Fruit fly (Drosophila melanogaster) whole organism, embryonic: ENCODE data around the gene Vm34Ca.
A peak's percentile ranks its signal among the peaks of the same experiment; 100 is the strongest.

Experiments used
- Atf3 ChIP-seq: fragments of 200-800 bp; sonication (Bioruptor generic); optimal IDR thresholded peaks from 3 replicates; lab custom pipeline; 2016; ENCODE audit warnings: missing biosample characterization, missing genetic modification characterization
- B-H2 ChIP-seq: fragments of 200-800 bp; sonication (Bioruptor generic); optimal IDR thresholded peaks from 2 replicates; lab custom pipeline; 2018; ENCODE audit warnings: missing biosample characterization, mild to moderate bottlenecking, missing genetic modification characterization
- CG10543 ChIP-seq: fragments of 200-800 bp; sonication (Bioruptor generic); optimal IDR thresholded peaks from 3 replicates; lab custom pipeline; 2017; ENCODE audit warnings: missing biosample characterization, mild to moderate bottlenecking, missing genetic modification characterization, moderate library complexity
- CG11085 ChIP-seq: fragments of 200-800 bp; sonication (Bioruptor generic); IDR thresholded peaks from 2 replicates; pipeline ENCODE4 v1.3.6; 2022; ENCODE audit warnings: missing biosample characterization, missing genetic modification characterization
- CG11504 ChIP-seq: fragments of 200-800 bp; sonication (Bioruptor generic); optimal IDR thresholded peaks from 3 replicates; lab custom pipeline; 2019; ENCODE audit warnings: missing biosample characterization, mild to moderate bottlenecking, missing genetic modification characterization, moderate library complexity
- CG11560 ChIP-seq: fragments of 200-800 bp; sonication (Bioruptor generic); IDR thresholded peaks from 3 replicates; pipeline ENCODE4 v1.3.6; 2022; ENCODE audit warnings: missing biosample characterization, missing genetic modification characterization
- CG12299 ChIP-seq: fragments of 200-800 bp; sonication (Bioruptor generic); optimal IDR thresholded peaks from 2 replicates; lab custom pipeline; 2018; ENCODE audit warnings: missing biosample characterization, mild to moderate bottlenecking, missing genetic modification characterization
- CG15269 ChIP-seq: fragments of 200-800 bp; sonication (Bioruptor generic); optimal IDR thresholded peaks from 2 replicates; lab custom pipeline; 2018; ENCODE audit warnings: missing biosample characterization, mild to moderate bottlenecking, missing genetic modification characterization, moderate library complexity
- CG15514 ChIP-seq: fragments of 200-800 bp; sonication (Bioruptor generic); optimal IDR thresholded peaks from 3 replicates; lab custom pipeline; 2017; ENCODE audit warnings: missing biosample characterization, missing genetic modification characterization, mild to moderate bottlenecking, moderate library complexity, missing genetic modification reagents
- CG1602 ChIP-seq: fragments of 200-800 bp; sonication (Bioruptor generic); optimal IDR thresholded peaks from 3 replicates; lab custom pipeline; 2016; ENCODE audit warnings: missing biosample characterization, missing genetic modification characterization
- CG17802 ChIP-seq: fragments of 200-800 bp; sonication (Bioruptor generic); optimal IDR thresholded peaks from 2 replicates; lab custom pipeline; 2018; ENCODE audit warnings: missing biosample characterization, mild to moderate bottlenecking, missing genetic modification characterization, moderate library complexity
- CG18262 ChIP-seq: fragments of 200-800 bp; optimal IDR thresholded peaks from 3 replicates; lab custom pipeline; 2019; ENCODE audit warnings: missing biosample characterization, mild to moderate bottlenecking, missing genetic modification characterization, moderate library complexity
- CG18619 ChIP-seq: fragments of 200-800 bp; sonication (Bioruptor generic); optimal IDR thresholded peaks from 3 replicates; lab custom pipeline; 2017; ENCODE audit warnings: missing biosample characterization, mild to moderate bottlenecking, missing genetic modification characterization
- CG2199 ChIP-seq: fragments of 200-800 bp; sonication (Bioruptor generic); IDR thresholded peaks from 3 replicates; pipeline ENCODE4 v1.3.6; 2022; ENCODE audit warnings: missing biosample characterization, missing genetic modification characterization
- CG4854 ChIP-seq: fragments of 200-800 bp; sonication (Bioruptor generic); optimal IDR thresholded peaks from 2 replicates; lab custom pipeline; 2016; ENCODE audit warnings: missing biosample characterization, missing genetic modification characterization, inconsistent platforms
- CG6175 ChIP-seq: fragments of 200-800 bp; sonication (Bioruptor generic); IDR thresholded peaks from 3 replicates; pipeline ENCODE4 v1.3.6; 2022; ENCODE audit warnings: missing biosample characterization, missing genetic modification characterization
- CG6683 ChIP-seq: fragments of 200-800 bp; sonication (Bioruptor generic); optimal IDR thresholded peaks from 2 replicates; lab custom pipeline; 2017; ENCODE audit warnings: missing biosample characterization, mild to moderate bottlenecking, missing genetic modification characterization, missing genetic modification reagents
- CG6689 ChIP-seq: fragments of 200-800 bp; sonication (Bioruptor generic); IDR thresholded peaks from 2 replicates; pipeline ENCODE4 v1.3.6; 2022; ENCODE audit warnings: missing biosample characterization, missing genetic modification characterization
- CG6791 ChIP-seq: fragments of 200-800 bp; sonication (Bioruptor generic); IDR thresholded peaks from 3 replicates; pipeline ENCODE4 v1.3.6; 2022; ENCODE audit warnings: missing biosample characterization, missing genetic modification characterization; ENCODE audit not compliant: partially characterized antibody
- CG6854 ChIP-seq: fragments of 200-800 bp; sonication (Bioruptor generic); optimal IDR thresholded peaks from 3 replicates; lab custom pipeline; 2017; ENCODE audit warnings: missing biosample characterization, mild to moderate bottlenecking, missing genetic modification characterization
- CG8089 ChIP-seq: fragments of 200-800 bp; sonication (Bioruptor generic); optimal IDR thresholded peaks from 3 replicates; lab custom pipeline; 2016; ENCODE audit warnings: missing biosample characterization, missing genetic modification characterization
- CG9932 ChIP-seq: fragments of 200-800 bp; sonication (Bioruptor generic); IDR thresholded peaks from 2 replicates; pipeline ENCODE4 v1.3.6; 2022; ENCODE audit warnings: missing biosample characterization, missing genetic modification characterization
- D19B ChIP-seq: fragments of 200-800 bp; sonication (Bioruptor generic); optimal IDR thresholded peaks from 2 replicates; lab custom pipeline; 2017; ENCODE audit warnings: missing biosample characterization, mild to moderate bottlenecking, missing genetic modification characterization
- Drgx ChIP-seq: fragments of 200-800 bp; sonication (Bioruptor generic); IDR thresholded peaks from 2 replicates; pipeline ENCODE4 v1.3.6; 2022; ENCODE audit warnings: missing biosample characterization, missing genetic modification characterization
- Hand ChIP-seq: fragments of 200-800 bp; sonication (Bioruptor generic); optimal IDR thresholded peaks from 2 replicates; lab custom pipeline; 2017; ENCODE audit warnings: mild to moderate bottlenecking, missing biosample characterization, missing genetic modification reagents, missing genetic modification characterization
- Kr ChIP-seq: fragments of 200-800 bp; sonication (Bioruptor generic); optimal IDR thresholded peaks from 2 replicates; lab custom pipeline; 2017; ENCODE audit warnings: missing biosample characterization, mild to moderate bottlenecking, missing genetic modification characterization
- Med ChIP-seq: fragments of 200-800 bp; sonication (Bioruptor generic); peaks from one replicate; lab custom pipeline; 2016; ENCODE audit warnings: missing biosample characterization, missing genetic modification characterization, mild to moderate bottlenecking, inconsistent platforms, moderate library complexity
- Mrtf ChIP-seq: fragments of 200-800 bp; sonication (Bioruptor generic); IDR thresholded peaks from 3 replicates; pipeline ENCODE4 v1.3.6; 2022; ENCODE audit warnings: missing biosample characterization, missing genetic modification characterization
- NK7.1 ChIP-seq: fragments of 200-800 bp; sonication (Bioruptor generic); optimal IDR thresholded peaks from 3 replicates; lab custom pipeline; 2016; ENCODE audit warnings: missing biosample characterization, missing genetic modification characterization
- PHDP ChIP-seq: fragments of 200-800 bp; sonication (Bioruptor generic); optimal IDR thresholded peaks from 3 replicates; lab custom pipeline; 2018; ENCODE audit warnings: missing biosample characterization, mild to moderate bottlenecking, missing genetic modification characterization, moderate library complexity
- Stat92E ChIP-seq, 3 experiments: fragments of >200 bp in 2 of 3; fragments of 200-800 bp in 1 of 3; sonication (Bioruptor generic) in 1 of 3; optimal IDR thresholded peaks; 2 replicates each; lab custom pipeline; 2017 to 2019; ENCODE audit warnings: missing biosample characterization in 3 of 3, missing genetic modification characterization in 3 of 3, mild to moderate bottlenecking in 1 of 3, moderate library complexity in 1 of 3
- cg ChIP-seq: fragments of 200-800 bp; sonication (Bioruptor generic); optimal IDR thresholded peaks from 3 replicates; lab custom pipeline; 2019; ENCODE audit warnings: missing biosample characterization, mild to moderate bottlenecking, missing genetic modification characterization, moderate library complexity
- disco-r ChIP-seq: fragments of 200-800 bp; sonication (Bioruptor generic); optimal IDR thresholded peaks from 2 replicates; lab custom pipeline; 2016; ENCODE audit warnings: missing biosample characterization, missing genetic modification characterization
- ind ChIP-seq: fragments of 200-800 bp; sonication (Bioruptor generic); optimal IDR thresholded peaks from 3 replicates; lab custom pipeline; 2016; ENCODE audit warnings: missing biosample characterization, missing genetic modification characterization
- inv ChIP-seq: fragments of 200-800 bp; sonication (Bioruptor generic); IDR thresholded peaks from 2 replicates; pipeline ENCODE4 v1.3.6; 2022; ENCODE audit warnings: missing biosample characterization, missing genetic modification characterization; ENCODE audit not compliant: partially characterized antibody
- knrl ChIP-seq: fragments of 200-800 bp; sonication (Bioruptor generic); IDR thresholded peaks from 3 replicates; pipeline ENCODE4 v1.3.6; 2022; ENCODE audit warnings: missing biosample characterization, missing genetic modification characterization; ENCODE audit not compliant: partially characterized antibody
- lola ChIP-seq, 3 experiments: fragments of >200 bp in 2 of 3; fragments of 200-800 bp in 1 of 3; sonication (Bioruptor generic) in 1 of 3; optimal IDR thresholded peaks; 2 replicates each; lab custom pipeline; 2017 to 2019; ENCODE audit warnings: missing biosample characterization in 3 of 3, missing genetic modification characterization in 3 of 3, mild to moderate bottlenecking in 1 of 3, moderate library complexity in 1 of 3
- mam ChIP-seq: fragments of 200-800 bp; sonication (Bioruptor generic); optimal IDR thresholded peaks from 3 replicates; lab custom pipeline; 2016; ENCODE audit warnings: missing biosample characterization, missing genetic modification characterization
- nau ChIP-seq: fragments of 200-800 bp; sonication (Bioruptor generic); optimal IDR thresholded peaks from 3 replicates; lab custom pipeline; 2017; ENCODE audit warnings: missing biosample characterization, mild to moderate bottlenecking, missing genetic modification characterization, missing genetic modification reagents
- pho ChIP-seq: fragments of 200-800 bp; sonication (Bioruptor generic); optimal IDR thresholded peaks from 2 replicates; lab custom pipeline; 2016; ENCODE audit warnings: missing biosample characterization, missing genetic modification characterization
- pum ChIP-seq: fragments of 200-800 bp; sonication (Bioruptor generic); optimal IDR thresholded peaks from 2 replicates; lab custom pipeline; 2016; ENCODE audit warnings: missing biosample characterization, missing genetic modification characterization
- sob ChIP-seq: fragments of 200-800 bp; sonication (Bioruptor generic); IDR thresholded peaks from 2 replicates; pipeline ENCODE4 v1.3.6; 2022; ENCODE audit warnings: missing biosample characterization, missing genetic modification characterization
- stwl ChIP-seq: fragments of 200-800 bp; sonication (Bioruptor generic); optimal IDR thresholded peaks from 3 replicates; lab custom pipeline; 2018; ENCODE audit warnings: missing biosample characterization, mild to moderate bottlenecking, missing genetic modification characterization, moderate library complexity
- tio ChIP-seq: fragments of 200-800 bp; sonication (Bioruptor generic); optimal IDR thresholded peaks from 2 replicates; lab custom pipeline; 2017; ENCODE audit warnings: missing biosample characterization, missing genetic modification characterization, inconsistent platforms
- tna ChIP-seq: fragments of 200-800 bp; sonication (Bioruptor generic); IDR thresholded peaks from 2 replicates; pipeline ENCODE4 v1.3.6; 2022; ENCODE audit warnings: missing biosample characterization, missing genetic modification characterization; ENCODE audit not compliant: partially characterized antibody
- tup ChIP-seq: fragments of 200-800 bp; sonication (Bioruptor generic); optimal IDR thresholded peaks from 2 replicates; lab custom pipeline; 2016; ENCODE audit warnings: missing biosample characterization, mild to moderate bottlenecking, missing genetic modification characterization, moderate library complexity
- vfl ChIP-seq: fragments of 200-800 bp; sonication (Bioruptor generic); optimal IDR thresholded peaks from 2 replicates; lab custom pipeline; 2016; ENCODE audit warnings: missing biosample characterization, missing genetic modification characterization
- wor ChIP-seq: fragments of 200-800 bp; sonication (Bioruptor generic); IDR thresholded peaks from 2 replicates; pipeline ENCODE4 v1.3.6; 2022; ENCODE audit warnings: missing biosample characterization, missing genetic modification characterization

The Vm34Ca gene

DNA sequence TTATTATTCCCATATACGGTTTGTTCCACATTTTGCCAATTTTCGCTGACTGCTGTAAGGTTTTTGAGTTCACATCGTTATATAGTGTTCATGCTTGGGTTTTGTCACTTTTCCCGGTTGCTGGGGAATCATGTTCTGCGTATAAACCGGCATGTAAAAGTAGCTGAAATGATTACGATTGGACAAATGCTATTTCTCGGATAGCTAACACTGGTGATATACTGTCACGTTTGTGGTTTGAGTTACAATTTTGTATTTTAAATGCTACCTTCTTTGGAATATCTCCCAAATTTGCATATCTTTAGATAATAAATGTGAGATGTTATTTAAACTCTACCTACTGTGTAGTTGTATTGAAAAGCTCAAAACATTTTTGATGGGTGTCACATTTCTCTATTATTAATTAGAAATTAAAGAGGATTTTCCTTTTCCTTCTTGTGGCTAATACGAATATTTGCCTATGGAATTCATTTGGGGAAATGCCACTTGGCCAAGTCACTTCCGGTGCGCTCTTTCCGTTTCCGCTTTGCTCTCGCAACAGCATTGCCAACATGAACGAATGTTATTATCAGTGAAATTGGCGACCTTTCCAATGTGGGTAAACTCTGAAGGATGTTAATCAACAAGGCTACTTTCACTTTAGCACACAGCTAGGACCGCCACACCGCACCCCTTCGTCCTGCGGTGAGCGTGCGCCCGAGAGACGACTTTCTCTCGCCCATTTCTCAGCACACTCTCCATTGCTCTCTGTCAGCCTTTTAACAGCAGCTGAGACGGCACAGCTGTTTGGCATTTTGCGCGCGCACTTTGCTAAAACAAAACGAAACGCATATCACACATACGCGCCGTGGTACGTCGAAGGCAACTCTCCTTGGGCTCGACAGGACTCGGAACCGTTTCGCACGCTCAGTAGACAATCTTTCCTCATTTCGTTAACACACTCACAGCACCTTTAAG lies 3.4 kb upstream of the Vm34Ca start, which contains the start of the genes CG16956, CG42784 and CG43850 (continued):
- TF ChIP-seq B-H2 (peak; percentile 85), ind (no peak), CG15269 (tag; lab: Kevin White, UChicago) (peak; percentile 66), sob (GFP tag; lab: Robert Waterston, UW) (0 out of 2 replicates have a peak, but pooled peaks have one; percentile 45), CG11504 (tag; lab: Kevin White, UChicago) (peak; percentile 57), knrl (GFP tag; lab: Robert Waterston, UW) (no peak), CG15514 (GFP tag; lab: Kevin White, UChicago) (peak; percentile 87), CG18619 (GFP tag; lab: Kevin White, UChicago) (peak; percentile 69), CG12299 (tag; lab: Kevin White, UChicago) (peak; percentile 82), CG6683 (GFP tag; lab: Kevin White, UChicago) (peak; percentile 63), nau (GFP tag; lab: Kevin White, UChicago) (peak; percentile 65), CG6791 (no peak), CG2199 (GFP tag; lab: Robert Waterston, UW) (no peak), Hand (GFP tag; lab: Kevin White, UChicago) (peak; percentile 88), vfl (GFP tag; lab: Kevin White, UChicago) (no peak), CG17802 (tag; lab: Kevin White, UChicago) (no peak), CG4854 (GFP tag; lab: Kevin White, UChicago) (no peak), PHDP (peak; percentile 66), cg (GFP tag; lab: Kevin White, UChicago) (no peak), CG6689 (GFP tag; lab: Robert Waterston, UW) (no peak), Kr (no peak), tna (GFP tag; lab: Robert Waterston, UW) (no peak), Mrtf (no peak), CG1602 (GFP tag; lab: Kevin White, UChicago) (no peak), mam (no peak), stwl (tag; lab: Kevin White, UChicago) (no peak), CG8089 (peak; percentile 13), lola (GFP tag; optimal IDR thresholded peaks at IDR 0.05; lab: Kevin White, UChicago) (no peak), Drgx (GFP tag; lab: Robert Waterston, UW) (no peak), CG6854 (GFP tag; lab: Kevin White, UChicago) (peak; percentile 84), CG9932 (no peak), wor (GFP tag; lab: Robert Waterston, UW) (no peak), pho (no peak), NK7.1 (GFP tag; lab: Kevin White, UChicago) (no peak), pum (GFP tag; lab: Kevin White, UChicago) (no peak), tup (GFP tag; lab: Kevin White, UChicago) (no peak), tio (GFP tag; lab: Kevin White, UChicago) (no peak), CG6175 (no peak), CG11085 (GFP tag; lab: Robert Waterston, UW) (no peak), CG18262 (no peak), CG11560 (tag; lab: Robert Waterston, UW) (no peak), Stat92E (GFP tag; optimal IDR thresholded peaks at IDR 0.05; lab: Kevin White, UChicago) (no peak), Med (peak; percentile 92), Atf3 (no peak), disco-r (GFP tag; lab: Kevin White, UChicago) (peak; percentile 5), inv (GFP tag; lab: Robert Waterston, UW) (no peak), CG10543 (GFP tag; lab: Kevin White, UChicago) (peak; percentile 83), D19B (GFP tag; lab: Kevin White, UChicago) (peak; percentile 32)
